Worm (Caenorhabditis elegans) whole organism, L2 larva: ENCODE measurements around the gene T26C5.4.
A peak's percentile ranks its signal among the peaks of the same experiment; 100 is the strongest.

ENCODE experiments used
- C34F6.9 ChIP-seq: fragments of 150-350 bp; optimal IDR thresholded peaks from 2 replicates; lab custom pipeline; 2014; ENCODE audit warnings: missing biosample characterization, missing genetic modification characterization
- R02D3.7 ChIP-seq: fragments of 150-350 bp; optimal IDR thresholded peaks from 2 replicates; lab custom pipeline; 2014; ENCODE audit warnings: missing biosample characterization, missing genetic modification characterization
- Y55F3AM.14 ChIP-seq: fragments of 200-800 bp; sonication (Bioruptor generic); optimal IDR thresholded peaks from 2 replicates; lab custom pipeline; 2018; ENCODE audit warnings: mild to moderate bottlenecking, missing genetic modification characterization, missing compliant biosample characterization
- ZK546.5 ChIP-seq: sonication (generic microtip); optimal IDR thresholded peaks from 2 replicates; lab custom pipeline; 2017; ENCODE audit warnings: missing biosample characterization, missing genetic modification characterization
- alr-1 ChIP-seq: fragments of 150-350 bp; optimal IDR thresholded peaks from 2 replicates; lab custom pipeline; 2014; ENCODE audit warnings: missing biosample characterization, missing genetic modification characterization
- aly-2 ChIP-seq: fragments of 150-350 bp; optimal IDR thresholded peaks from 2 replicates; lab custom pipeline; 2014; ENCODE audit warnings: missing biosample characterization, missing genetic modification characterization
- blmp-1 ChIP-seq: sonication (generic microtip); optimal IDR thresholded peaks from 2 replicates; lab custom pipeline; 2017; ENCODE audit warnings: missing genetic modification characterization, mild to moderate bottlenecking, missing compliant biosample characterization, antibody characterized with exemption, moderate library complexity; ENCODE audit not compliant: insufficient read depth
- ceh-16 ChIP-seq: fragments of 150-350 bp; optimal IDR thresholded peaks from 2 replicates; lab custom pipeline; 2014; ENCODE audit warnings: missing biosample characterization, missing genetic modification characterization
- ceh-82 ChIP-seq: fragments of 150-350 bp; optimal IDR thresholded peaks from 2 replicates; lab custom pipeline; 2014; ENCODE audit warnings: missing biosample characterization, missing genetic modification characterization
- crh-2 ChIP-seq: sonication (generic microtip); optimal IDR thresholded peaks from 2 replicates; lab custom pipeline; 2017; ENCODE audit warnings: missing biosample characterization, missing genetic modification characterization
- egl-27 ChIP-seq: sonication (generic microtip); optimal IDR thresholded peaks from 3 replicates; lab custom pipeline; 2017; ENCODE audit warnings: missing biosample characterization, missing genetic modification reagents, missing genetic modification characterization
- elt-1 ChIP-seq: fragments of 150-350 bp; optimal IDR thresholded peaks from 2 replicates; lab custom pipeline; 2014; ENCODE audit warnings: missing biosample characterization, missing genetic modification characterization
- elt-3 ChIP-seq: sonication (generic microtip); optimal IDR thresholded peaks from 2 replicates; lab custom pipeline; 2017; ENCODE audit warnings: missing biosample characterization, missing genetic modification characterization
- fos-1 ChIP-seq: fragments of 150-350 bp; optimal IDR thresholded peaks from 2 replicates; lab custom pipeline; 2014; ENCODE audit warnings: missing biosample characterization, missing genetic modification characterization
- gmeb-1 ChIP-seq: fragments of 150-350 bp; optimal IDR thresholded peaks from 2 replicates; lab custom pipeline; 2014; ENCODE audit warnings: missing biosample characterization, missing genetic modification characterization
- lin-11 ChIP-seq: fragments of 150-350 bp; sonication (generic microtip); optimal IDR thresholded peaks from 2 replicates; lab custom pipeline; 2014; ENCODE audit warnings: missing biosample characterization, missing genetic modification characterization, inconsistent platforms, mixed read lengths
- lin-39 ChIP-seq: fragments of 150-350 bp; optimal IDR thresholded peaks from 2 replicates; lab custom pipeline; 2014; ENCODE audit warnings: missing biosample characterization, missing genetic modification reagents, missing genetic modification characterization
- lsy-2 ChIP-seq, 2 experiments: fragments of 150-350 bp in 1 of 2; sonication (generic microtip) in 1 of 2; optimal IDR thresholded peaks; 2 replicates each; lab custom pipeline; 2014 to 2017; ENCODE audit warnings: missing biosample characterization in 2 of 2, missing genetic modification characterization in 2 of 2
- mab-5 ChIP-seq: fragments of 150-350 bp; optimal IDR thresholded peaks from 2 replicates; lab custom pipeline; 2014; ENCODE audit warnings: missing biosample characterization, missing genetic modification characterization
- mbf-1 ChIP-seq: sonication (generic microtip); optimal IDR thresholded peaks from 2 replicates; lab custom pipeline; 2017; ENCODE audit warnings: missing biosample characterization, missing genetic modification characterization
- mdl-1 ChIP-seq, 2 experiments: fragments of 150-350 bp in 1 of 2; sonication (generic microtip) in 1 of 2; optimal IDR thresholded peaks; 2 replicates each; lab custom pipeline; 2017; ENCODE audit warnings: missing biosample characterization in 2 of 2, missing genetic modification characterization in 2 of 2
- nhr-12 ChIP-seq: fragments of 150-350 bp; optimal IDR thresholded peaks from 2 replicates; lab custom pipeline; 2014; ENCODE audit warnings: missing biosample characterization, missing genetic modification characterization
- nhr-129 ChIP-seq: fragments of 150-350 bp; optimal IDR thresholded peaks from 2 replicates; lab custom pipeline; 2014; ENCODE audit warnings: missing biosample characterization, missing genetic modification characterization
- nhr-21 ChIP-seq: fragments of 150-350 bp; optimal IDR thresholded peaks from 2 replicates; lab custom pipeline; 2014; ENCODE audit warnings: missing biosample characterization, missing genetic modification characterization
- nhr-23 ChIP-seq: fragments of 150-350 bp; optimal IDR thresholded peaks from 2 replicates; lab custom pipeline; 2014; ENCODE audit warnings: missing biosample characterization, missing genetic modification reagents, missing genetic modification characterization
- nhr-237 ChIP-seq: fragments of 150-350 bp; optimal IDR thresholded peaks from 2 replicates; lab custom pipeline; 2014; ENCODE audit warnings: missing biosample characterization, missing genetic modification characterization
- nhr-25 ChIP-seq: fragments of 150-350 bp; sonication (generic microtip); optimal IDR thresholded peaks from 3 replicates; lab custom pipeline; 2014; ENCODE audit warnings: missing biosample characterization, missing genetic modification characterization
- peb-1 ChIP-seq: fragments of 150-350 bp; optimal IDR thresholded peaks from 2 replicates; lab custom pipeline; 2014; ENCODE audit warnings: missing biosample characterization, missing genetic modification characterization
- skn-1 ChIP-seq: sonication (generic microtip); optimal IDR thresholded peaks from 2 replicates; lab custom pipeline; 2017; ENCODE audit warnings: missing biosample characterization, missing genetic modification characterization
- sma-3 ChIP-seq: sonication (generic microtip); optimal IDR thresholded peaks from 2 replicates; lab custom pipeline; 2016; ENCODE audit warnings: missing genetic modification reagents, missing genetic modification characterization, missing compliant biosample characterization
- sma-9 ChIP-seq, 2 experiments: fragments of 150-350 bp in 1 of 2; sonication (generic microtip) in 1 of 2; optimal IDR thresholded peaks; 2 replicates each; lab custom pipeline; 2014 to 2016; ENCODE audit warnings: missing genetic modification characterization in 2 of 2, mild to moderate bottlenecking in 1 of 2, missing biosample characterization in 1 of 2, missing compliant biosample characterization in 1 of 2, missing genetic modification reagents in 1 of 2, moderate library complexity in 1 of 2
- snpc-4 ChIP-seq: fragments of 150-350 bp; optimal IDR thresholded peaks from 2 replicates; lab custom pipeline; 2014; ENCODE audit warnings: missing biosample characterization, missing genetic modification characterization
- unc-39 ChIP-seq: fragments of 150-350 bp; optimal IDR thresholded peaks from 2 replicates; lab custom pipeline; 2014; ENCODE audit warnings: missing biosample characterization, missing genetic modification characterization
- unc-55 ChIP-seq: fragments of 150-350 bp; sonication (generic microtip); optimal IDR thresholded peaks from 3 replicates; lab custom pipeline; 2014; ENCODE audit warnings: missing biosample characterization, missing genetic modification reagents, missing genetic modification characterization
- unc-62 ChIP-seq: fragments of 150-350 bp; optimal IDR thresholded peaks from 2 replicates; lab custom pipeline; 2014; ENCODE audit warnings: missing biosample characterization, missing genetic modification reagents, missing genetic modification characterization
- zag-1 ChIP-seq: fragments of 150-350 bp; optimal IDR thresholded peaks from 2 replicates; lab custom pipeline; 2014; ENCODE audit warnings: missing biosample characterization, missing genetic modification characterization
- ztf-1 ChIP-seq: fragments of 200-800 bp; sonication (Bioruptor generic); conservative IDR thresholded peaks from 2 replicates; pipeline ENCODE4 v1.3.6; 2022; ENCODE audit warnings: missing genetic modification characterization, missing compliant biosample characterization
- ztf-11 ChIP-seq: sonication (generic microtip); optimal IDR thresholded peaks from 2 replicates; lab custom pipeline; 2017; ENCODE audit warnings: missing biosample characterization, missing genetic modification characterization
- ztf-4 ChIP-seq: fragments of 150-350 bp; optimal IDR thresholded peaks from 2 replicates; lab custom pipeline; 2014; ENCODE audit warnings: missing biosample characterization, missing genetic modification characterization

The T26C5.4 gene

ce11 chrII:9232493-9232892, 17.8 kb downstream of the T26C5.4 start:
- TF ChIP-seq lsy-2 (tag; optimal IDR thresholded peaks at IDR 0.05; lab: Kevin White, UChicago) (no peak), zag-1 (tag; lab: Kevin White, UChicago) (no peak), ZK546.5 (tag; lab: Kevin White, UChicago) (no peak), elt-3 (no peak), nhr-21 (tag; lab: Kevin White, UChicago) (peak; percentile 7), blmp-1 (tag; lab: Kevin White, UChicago) (peak; percentile 93), alr-1 (tag; lab: Kevin White, UChicago) (no peak)

- no peak for TF ChIP-seq elt-3
- TF ChIP-seq alr-1 (tag; lab: Kevin White, UChicago), result no peak
- TF ChIP-seq ceh-16 (tag; lab: Kevin White, UChicago), result no peak
- TF ChIP-seq snpc-4 (tag; lab: Kevin White, UChicago), result no peak
- no peak for TF ChIP-seq sma-3 (GFP tag; lab: Kevin White, UChicago)
- peak; percentile 93 for TF ChIP-seq fos-1 (tag; lab: Kevin White, UChicago)
- peak; percentile 71 for TF ChIP-seq sma-9 (GFP tag; optimal IDR thresholded peaks at IDR 0.05; lab: Kevin White, UChicago)
- no peak for TF ChIP-seq sma-9 (tag; optimal IDR thresholded peaks at IDR 0.05; lab: Kevin White, UChicago)
- TF ChIP-seq C34F6.9 (tag; lab: Kevin White, UChicago), result no peak
- no peak for TF ChIP-seq nhr-237 (tag; lab: Kevin White, UChicago)
- no peak for TF ChIP-seq aly-2
- TF ChIP-seq lin-11 (tag; lab: Kevin White, UChicago), result no peak
- no peak for TF ChIP-seq mab-5 (tag; lab: Kevin White, UChicago)
- TF ChIP-seq skn-1 (tag; lab: Kevin White, UChicago), result peak; percentile 97
- no peak for TF ChIP-seq ztf-1 (GFP tag; lab: Robert Waterston, UW)
- TF ChIP-seq nhr-12, result no peak
- TF ChIP-seq Y55F3AM.14 (GFP tag; lab: Kevin White, UChicago), result no peak
- TF ChIP-seq nhr-129 (tag; lab: Kevin White, UChicago), result no peak
- peak; percentile 24 for TF ChIP-seq egl-27 (tag; lab: Kevin White, UChicago)
- no peak for TF ChIP-seq R02D3.7 (tag; lab: Kevin White, UChicago)
- TF ChIP-seq unc-62 (GFP tag; lab: Kevin White, UChicago), result no peak
- TF ChIP-seq ZK546.5 (tag; lab: Kevin White, UChicago), result no peak
- TF ChIP-seq gmeb-1, result peak; percentile 45
- TF ChIP-seq blmp-1 (tag; lab: Kevin White, UChicago), result no peak
- TF ChIP-seq crh-2 (tag; lab: Kevin White, UChicago), result peak; percentile 46
- TF ChIP-seq mdl-1 (tag; optimal IDR thresholded peaks at IDR 0.05; lab: Kevin White, UChicago), result no peak
- TF ChIP-seq nhr-23 (tag; lab: Kevin White, UChicago), result no peak
- no peak for TF ChIP-seq elt-1 (tag; lab: Kevin White, UChicago)
- TF ChIP-seq peb-1 (tag; lab: Kevin White, UChicago), result no peak
- TF ChIP-seq unc-39 (tag; lab: Kevin White, UChicago), result no peak
- TF ChIP-seq ceh-82, result no peak
- no peak for TF ChIP-seq ztf-11 (tag; lab: Kevin White, UChicago)
- TF ChIP-seq ztf-4 (tag; lab: Kevin White, UChicago), result no peak
- no peak for TF ChIP-seq nhr-21 (tag; lab: Kevin White, UChicago)
- TF ChIP-seq nhr-25 (tag; lab: Kevin White, UChicago), result no peak
Observed at ce11 chrII:9231240-9231639, 19.1 kb downstream of the T26C5.4 start, which contains the start of gene gst-13. gst-13 (plus strand) TSS chrII:9231457.

- TF ChIP-seq crh-2 (tag; lab: Kevin White, UChicago) (no peak), C34F6.9 (tag; lab: Kevin White, UChicago) (no peak), mbf-1 (tag; lab: Kevin White, UChicago) (no peak), R02D3.7 (tag; lab: Kevin White, UChicago) (no peak), lin-39 (no peak), sma-9 (GFP tag; optimal IDR thresholded peaks at IDR 0.05; lab: Kevin White, UChicago) (no peak), sma-9 (tag; optimal IDR thresholded peaks at IDR 0.05; lab: Kevin White, UChicago) (no peak), alr-1 (tag; lab: Kevin White, UChicago) (no peak), ceh-16 (tag; lab: Kevin White, UChicago) (no peak), nhr-237 (tag; lab: Kevin White, UChicago) (no peak), unc-55 (GFP tag; lab: Kevin White, UChicago) (no peak)
- TF ChIP-seq, all 48 proteins: peak for 0
Observed at ce11 chrII:9227134-9227533, 23.2 kb downstream of the T26C5.4 start, which contains the start of gene abu-14. abu-14 (minus strand) TSS chrII:9227214.
